Fruit fly (Drosophila melanogaster) whole organism, embryonic: Measurements from ENCODE around the gene Sema5c.

Source experiments
- Atf-2 ChIP-seq: fragments of 200-800 bp; sonication (Bioruptor generic); optimal IDR thresholded peaks from 2 replicates; lab custom pipeline; 2016; ENCODE audit warnings: missing biosample characterization, missing genetic modification characterization
- Atf3 ChIP-seq: fragments of 200-800 bp; sonication (Bioruptor generic); optimal IDR thresholded peaks from 3 replicates; lab custom pipeline; 2016; ENCODE audit warnings: missing biosample characterization, missing genetic modification characterization
- B-H1 ChIP-seq: fragments of 200-800 bp; sonication (Bioruptor generic); IDR thresholded peaks from 3 replicates; pipeline ENCODE4 v1.3.6; 2022; ENCODE audit warnings: missing biosample characterization, missing genetic modification characterization
- BEAF-32 ChIP-seq: fragments of 200-800 bp; sonication (Bioruptor generic); optimal IDR thresholded peaks from 3 replicates; lab custom pipeline; 2017; ENCODE audit warnings: missing biosample characterization, missing genetic modification characterization, mild to moderate bottlenecking, moderate library complexity, missing genetic modification reagents
- Bdp1 ChIP-seq: fragments of 200-800 bp; sonication (Bioruptor generic); optimal IDR thresholded peaks from 3 replicates; lab custom pipeline; 2016; ENCODE audit warnings: missing biosample characterization, missing genetic modification characterization
- CG10543 ChIP-seq: fragments of 200-800 bp; sonication (Bioruptor generic); optimal IDR thresholded peaks from 3 replicates; lab custom pipeline; 2017; ENCODE audit warnings: missing biosample characterization, mild to moderate bottlenecking, missing genetic modification characterization, moderate library complexity
- CG11093 ChIP-seq: fragments of 200-800 bp; sonication (Bioruptor generic); IDR thresholded peaks from 3 replicates; pipeline ENCODE4 v1.3.6; 2022; ENCODE audit warnings: missing biosample characterization, missing genetic modification characterization
- CG14014 ChIP-seq: fragments of 200-800 bp; sonication (Bioruptor generic); IDR thresholded peaks from 2 replicates; pipeline ENCODE4 v1.3.6; 2022; ENCODE audit warnings: missing biosample characterization, missing genetic modification characterization
- CG16815 ChIP-seq: fragments of 200-800 bp; sonication (Bioruptor generic); optimal IDR thresholded peaks from 3 replicates; lab custom pipeline; 2017; ENCODE audit warnings: missing biosample characterization, mild to moderate bottlenecking, missing genetic modification characterization
- CG17568 ChIP-seq: fragments of 200-800 bp; sonication (Bioruptor generic); optimal IDR thresholded peaks from 2 replicates; lab custom pipeline; 2018; ENCODE audit warnings: missing biosample characterization, mild to moderate bottlenecking, missing genetic modification characterization, moderate library complexity
- CG18476 ChIP-seq: fragments of 200-800 bp; sonication (Bioruptor generic); optimal IDR thresholded peaks from 2 replicates; lab custom pipeline; 2016; ENCODE audit warnings: missing biosample characterization, mild to moderate bottlenecking, missing genetic modification characterization
- CG30403 ChIP-seq: fragments of 200-800 bp; sonication (Bioruptor generic); optimal IDR thresholded peaks from 3 replicates; lab custom pipeline; 2016; ENCODE audit warnings: missing biosample characterization, missing genetic modification characterization
- CG32532 ChIP-seq: fragments of 200-800 bp; sonication (Bioruptor generic); IDR thresholded peaks from 2 replicates; pipeline ENCODE4 v1.3.6; 2022; ENCODE audit warnings: missing biosample characterization, missing genetic modification characterization
- CG4360 ChIP-seq: fragments of 200-800 bp; sonication (Bioruptor generic); IDR thresholded peaks from 2 replicates; pipeline ENCODE4 v1.3.6; 2022; ENCODE audit warnings: missing biosample characterization, missing genetic modification characterization
- CG43689 ChIP-seq: fragments of 200-800 bp; sonication (Bioruptor generic); IDR thresholded peaks from 2 replicates; pipeline ENCODE4 v1.3.6; 2022; ENCODE audit warnings: missing biosample characterization, missing genetic modification characterization
- CG6175 ChIP-seq: fragments of 200-800 bp; sonication (Bioruptor generic); IDR thresholded peaks from 3 replicates; pipeline ENCODE4 v1.3.6; 2022; ENCODE audit warnings: missing biosample characterization, missing genetic modification characterization
- CG7839 ChIP-seq: fragments of 200-800 bp; sonication (Bioruptor generic); optimal IDR thresholded peaks from 3 replicates; lab custom pipeline; 2018; ENCODE audit warnings: missing biosample characterization, mild to moderate bottlenecking, missing genetic modification characterization, moderate library complexity
- CG7928 ChIP-seq: fragments of 200-800 bp; sonication (Bioruptor generic); optimal IDR thresholded peaks from 2 replicates; lab custom pipeline; 2017; ENCODE audit warnings: missing biosample characterization, mild to moderate bottlenecking, missing genetic modification characterization
- CG8388 ChIP-seq: fragments of 200-800 bp; sonication (Bioruptor generic); optimal IDR thresholded peaks from 2 replicates; lab custom pipeline; 2019; ENCODE audit warnings: missing biosample characterization, mild to moderate bottlenecking, missing genetic modification characterization, moderate library complexity
- E2f2 ChIP-seq: fragments of 200-800 bp; sonication (Bioruptor generic); IDR thresholded peaks from 2 replicates; pipeline ENCODE4 v1.3.6; 2022; ENCODE audit warnings: missing biosample characterization, missing genetic modification characterization
- HmgD ChIP-seq: fragments of 200-800 bp; sonication (Bioruptor generic); optimal IDR thresholded peaks from 3 replicates; lab custom pipeline; 2016; ENCODE audit warnings: missing biosample characterization, missing genetic modification characterization
- Hmx ChIP-seq: fragments of 200-800 bp; sonication (Bioruptor generic); optimal IDR thresholded peaks from 2 replicates; lab custom pipeline; 2016; ENCODE audit warnings: missing biosample characterization, missing genetic modification characterization
- Kr ChIP-seq: fragments of 200-800 bp; sonication (Bioruptor generic); optimal IDR thresholded peaks from 2 replicates; lab custom pipeline; 2017; ENCODE audit warnings: missing biosample characterization, mild to moderate bottlenecking, missing genetic modification characterization
- Med ChIP-seq: fragments of 200-800 bp; sonication (Bioruptor generic); peaks from one replicate; lab custom pipeline; 2016; ENCODE audit warnings: missing biosample characterization, missing genetic modification characterization, mild to moderate bottlenecking, inconsistent platforms, moderate library complexity
- Myb ChIP-seq: fragments of 200-800 bp; sonication (Bioruptor generic); optimal IDR thresholded peaks from 2 replicates; lab custom pipeline; 2016; ENCODE audit warnings: missing biosample characterization, missing genetic modification characterization
- NK7.1 ChIP-seq: fragments of 200-800 bp; sonication (Bioruptor generic); optimal IDR thresholded peaks from 3 replicates; lab custom pipeline; 2016; ENCODE audit warnings: missing biosample characterization, missing genetic modification characterization
- Pdp1 ChIP-seq, 2 experiments: fragments of 200-800 bp; sonication (Bioruptor generic); optimal IDR thresholded peaks; 3 replicates each; lab custom pipeline; 2016; ENCODE audit warnings: missing biosample characterization in 2 of 2, missing genetic modification characterization in 2 of 2, mild to moderate bottlenecking in 1 of 2, moderate library complexity in 1 of 2
- Rfx ChIP-seq: fragments of 200-800 bp; sonication (Bioruptor generic); IDR thresholded peaks from 2 replicates; pipeline ENCODE4 v1.3.6; 2022; ENCODE audit warnings: missing biosample characterization, missing genetic modification characterization
- Ssrp ChIP-seq: fragments of 200-800 bp; sonication (Bioruptor generic); optimal IDR thresholded peaks from 2 replicates; lab custom pipeline; 2018; ENCODE audit warnings: missing biosample characterization, mild to moderate bottlenecking, missing genetic modification characterization, moderate library complexity
- Trl ChIP-seq, 3 experiments: fragments of >200 bp in 2 of 3; fragments of 200-800 bp in 1 of 3; sonication (Bioruptor generic) in 1 of 3; optimal IDR thresholded peaks; 2 replicates in 1 of 3; 3 replicates in 2 of 3; lab custom pipeline; 2016 to 2017; ENCODE audit warnings: missing biosample characterization in 1 of 3, missing genetic modification characterization in 1 of 3
- al ChIP-seq: fragments of 200-800 bp; sonication (Bioruptor generic); IDR thresholded peaks from 2 replicates; pipeline ENCODE4 v1.3.6; 2022; ENCODE audit warnings: missing biosample characterization, missing genetic modification characterization
- az2 ChIP-seq: fragments of 200-800 bp; sonication (Bioruptor generic); optimal IDR thresholded peaks from 3 replicates; lab custom pipeline; 2016; ENCODE audit warnings: missing biosample characterization, missing genetic modification characterization
- ham ChIP-seq: fragments of 200-800 bp; sonication (Bioruptor generic); IDR thresholded peaks from 2 replicates; pipeline ENCODE4 v1.3.6; 2022; ENCODE audit warnings: missing biosample characterization, missing genetic modification characterization
- hbn ChIP-seq: fragments of 200-800 bp; sonication (Bioruptor generic); IDR thresholded peaks from 2 replicates; pipeline ENCODE4 v1.3.6; 2022; ENCODE audit warnings: missing biosample characterization, missing genetic modification characterization; ENCODE audit not compliant: partially characterized antibody
- her ChIP-seq: fragments of 200-800 bp; sonication (Bioruptor generic); optimal IDR thresholded peaks from 2 replicates; lab custom pipeline; 2016; ENCODE audit warnings: missing biosample characterization, missing genetic modification characterization
- jigr1 ChIP-seq: fragments of 200-800 bp; sonication (Bioruptor generic); IDR thresholded peaks from 3 replicates; pipeline ENCODE4 v1.3.6; 2022; ENCODE audit warnings: missing biosample characterization, missing genetic modification characterization
- kni ChIP-seq: fragments of 200-800 bp; sonication (Bioruptor generic); optimal IDR thresholded peaks from 3 replicates; lab custom pipeline; 2017; ENCODE audit warnings: mild to moderate bottlenecking, missing biosample characterization, missing genetic modification reagents, missing genetic modification characterization
- lbe ChIP-seq: fragments of 200-800 bp; sonication (Bioruptor generic); optimal IDR thresholded peaks from 2 replicates; lab custom pipeline; 2016; ENCODE audit warnings: missing biosample characterization, mild to moderate bottlenecking, missing genetic modification characterization
- odd ChIP-seq: fragments of 200-800 bp; sonication (Bioruptor generic); optimal IDR thresholded peaks from 2 replicates; lab custom pipeline; 2017; ENCODE audit warnings: missing biosample characterization, mild to moderate bottlenecking, missing genetic modification characterization
- org-1 ChIP-seq: fragments of 200-800 bp; sonication (Bioruptor generic); optimal IDR thresholded peaks from 2 replicates; lab custom pipeline; 2017; ENCODE audit warnings: missing biosample characterization, missing genetic modification characterization
- scrt ChIP-seq: fragments of 200-800 bp; sonication (Bioruptor generic); optimal IDR thresholded peaks from 2 replicates; lab custom pipeline; 2018; ENCODE audit warnings: missing biosample characterization, mild to moderate bottlenecking, missing genetic modification characterization, moderate library complexity
- sens ChIP-seq: fragments of 200-800 bp; sonication (Bioruptor generic); peaks from one replicate; lab custom pipeline; 2016; ENCODE audit warnings: missing biosample characterization, missing genetic modification characterization
- sens-2 ChIP-seq: fragments of 200-800 bp; sonication (Bioruptor generic); IDR thresholded peaks from 2 replicates; pipeline ENCODE4 v1.3.6; 2022; ENCODE audit warnings: missing biosample characterization, missing genetic modification characterization
- seq ChIP-seq: fragments of 200-800 bp; sonication (Bioruptor generic); IDR thresholded peaks from 2 replicates; pipeline ENCODE4 v1.3.6; 2022; ENCODE audit warnings: missing biosample characterization, missing genetic modification characterization
- sqz ChIP-seq: fragments of 200-800 bp; sonication (Bioruptor generic); optimal IDR thresholded peaks from 3 replicates; lab custom pipeline; 2018; ENCODE audit warnings: missing biosample characterization, mild to moderate bottlenecking, missing genetic modification characterization
- sug ChIP-seq: fragments of 200-800 bp; optimal IDR thresholded peaks from 2 replicates; lab custom pipeline; 2019; ENCODE audit warnings: missing biosample characterization, mild to moderate bottlenecking, missing genetic modification characterization, moderate library complexity
- tup ChIP-seq: fragments of 200-800 bp; sonication (Bioruptor generic); optimal IDR thresholded peaks from 2 replicates; lab custom pipeline; 2016; ENCODE audit warnings: missing biosample characterization, mild to moderate bottlenecking, missing genetic modification characterization, moderate library complexity
- unpg ChIP-seq: fragments of 200-800 bp; sonication (Bioruptor generic); optimal IDR thresholded peaks from 3 replicates; lab custom pipeline; 2018; ENCODE audit warnings: missing biosample characterization, mild to moderate bottlenecking, missing genetic modification characterization, moderate library complexity
- zf30C ChIP-seq: fragments of 200-800 bp; sonication (Bioruptor generic); optimal IDR thresholded peaks from 3 replicates; lab custom pipeline; 2018; ENCODE audit warnings: missing biosample characterization, mild to moderate bottlenecking, missing genetic modification characterization

Gene Sema5c

DNA sequence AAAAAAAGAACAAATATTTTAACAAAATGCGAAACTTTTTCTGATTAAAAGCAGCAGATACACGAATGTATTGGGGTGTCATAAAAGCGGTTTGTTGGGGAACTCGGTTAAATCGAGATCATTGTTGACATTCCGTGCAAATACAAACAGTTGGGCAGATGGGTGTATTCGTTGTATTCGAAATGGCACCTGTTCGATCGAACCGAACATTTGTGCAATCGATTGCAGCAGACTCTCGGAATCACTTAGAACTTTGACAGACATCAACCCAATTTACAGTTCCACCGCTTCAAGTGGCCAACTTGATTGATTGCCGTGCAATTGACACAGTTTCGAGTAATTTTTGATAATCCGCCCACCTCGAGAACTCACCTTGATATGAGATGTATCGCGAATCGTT is 1.2 kb downstream of the Sema5c start (continued):
- TF ChIP-seq CG32532 (no peak), B-H1 (GFP tag; lab: Robert Waterston, UW) (no peak)
- TF ChIP-seq, all 482 proteins: peak for 4

DNA sequence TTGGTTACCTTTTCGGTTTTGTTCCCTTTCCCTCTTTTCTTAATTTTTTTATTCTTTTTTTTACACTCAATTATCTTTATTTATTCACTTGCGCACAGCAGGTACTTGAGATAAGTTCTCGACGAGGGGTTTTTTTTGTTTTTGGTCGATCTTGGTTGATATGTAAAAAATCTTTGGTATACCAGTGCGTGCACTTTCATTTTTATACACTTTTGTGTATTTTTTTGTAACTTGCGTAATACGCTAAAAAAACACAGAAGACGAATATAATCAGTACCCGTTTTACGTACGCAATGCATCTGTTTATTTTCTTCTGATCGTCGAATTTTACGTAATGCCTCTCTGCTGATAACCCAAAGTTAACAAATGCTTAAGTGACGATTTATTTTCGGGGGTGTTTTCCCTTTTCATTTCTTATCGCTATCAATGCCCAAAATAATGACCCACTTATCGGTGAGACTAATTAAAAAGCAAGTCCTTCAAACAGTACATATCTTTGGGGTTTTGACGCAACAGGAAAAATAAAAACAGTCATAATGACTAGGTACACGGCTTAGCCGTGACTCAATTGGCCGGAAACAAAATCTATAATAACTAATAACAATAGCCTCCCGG is 2.2 kb downstream of the Sema5c start:
- TF ChIP-seq BEAF-32 (no peak), Ssrp (tag; lab: Kevin White, UChicago) (no peak), Bdp1 (GFP tag; lab: Kevin White, UChicago) (no peak), CG8388 (no peak), Trl (optimal IDR thresholded peaks at IDR 0.05; lab: Kevin White, UChicago) (no peak), Trl (GFP tag; optimal IDR thresholded peaks at IDR 0.05; lab: Kevin White, UChicago) (no peak), zf30C (GFP tag; lab: Kevin White, UChicago) (no peak), HmgD (GFP tag; lab: Kevin White, UChicago) (no peak), org-1 (no peak), NK7.1 (GFP tag; lab: Kevin White, UChicago) (no peak), sens (GFP tag; lab: Kevin White, UChicago) (peak; percentile 36), Rfx (GFP tag; lab: Robert Waterston, UW) (no peak), CG11093 (no peak), CG43689 (GFP tag; lab: Robert Waterston, UW) (no peak), B-H1 (GFP tag; lab: Robert Waterston, UW) (no peak), unpg (no peak), CG18476 (GFP tag; lab: Kevin White, UChicago) (no peak), tup (GFP tag; lab: Kevin White, UChicago) (no peak), CG30403 (no peak), seq (no peak), Med (GFP tag; lab: Kevin White, UChicago) (no peak), az2 (no peak), Kr (no peak), CG14014 (GFP tag; lab: Robert Waterston, UW) (no peak), sens-2 (GFP tag; lab: Robert Waterston, UW) (no peak), E2f2 (GFP tag; lab: Robert Waterston, UW) (no peak), CG7839 (no peak), scrt (no peak), CG17568 (GFP tag; lab: Kevin White, UChicago) (no peak), CG16815 (GFP tag; lab: Kevin White, UChicago) (no peak), CG10543 (GFP tag; lab: Kevin White, UChicago) (peak; percentile 7), CG4360 (no peak), lbe (GFP tag; lab: Kevin White, UChicago) (peak; percentile 3), CG7928 (GFP tag; lab: Kevin White, UChicago) (no peak), ham (GFP tag; lab: Robert Waterston, UW) (no peak), sqz (peak; percentile 82), jigr1 (GFP tag; lab: Robert Waterston, UW) (no peak), odd (GFP tag; lab: Kevin White, UChicago) (no peak), Myb (GFP tag; lab: Kevin White, UChicago) (no peak), Atf3 (GFP tag; lab: Kevin White, UChicago) (no peak), her (GFP tag; lab: Kevin White, UChicago) (no peak), kni (GFP tag; lab: Kevin White, UChicago) (peak; percentile 44), hbn (GFP tag; lab: Robert Waterston, UW) (no peak), Hmx (no peak), Pdp1 (GFP tag; optimal IDR thresholded peaks at IDR 0.05; lab: Kevin White, UChicago) (peak in 1 of 2 experiments; percentile 90), Atf-2 (no peak), CG6175 (GFP tag; lab: Robert Waterston, UW) (no peak), sug (tag; lab: Kevin White, UChicago) (peak; percentile 55), al (GFP tag; lab: Robert Waterston, UW) (no peak)
